Worm (Caenorhabditis elegans): ENCODE measurements around the gene srd-5.

DNA sequence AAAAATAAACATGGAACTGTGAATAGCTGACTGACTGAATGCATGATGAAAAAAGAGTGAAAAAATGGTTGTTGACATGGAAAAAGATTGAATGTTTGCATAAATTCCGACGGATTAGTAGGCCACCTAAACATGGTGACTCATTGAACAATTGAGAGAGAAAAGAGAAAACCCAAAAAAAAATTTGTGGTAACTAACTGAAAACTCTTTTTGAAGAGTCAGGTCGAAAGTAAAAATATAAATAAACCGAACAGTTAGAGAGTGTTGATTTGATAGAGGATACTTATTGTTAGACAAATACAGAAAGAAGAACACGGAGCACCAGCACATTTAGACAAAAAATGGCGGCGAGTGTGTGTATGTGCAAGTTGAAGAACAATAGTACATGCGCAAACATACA, 3.0 kb downstream of the srd-5 start:
- TF ChIP-seq ZK546.5 (tag; optimal IDR thresholded peaks at IDR 0.05): no peak
- no peak for TF ChIP-seq skn-1 (tag; optimal IDR thresholded peaks at IDR 0.05)
- no peak for TF ChIP-seq snpc-4 (tag; optimal IDR thresholded peaks at IDR 0.05)
- TF ChIP-seq ztf-4 (tag; optimal IDR thresholded peaks at IDR 0.05): no peak
- TF ChIP-seq nhr-237 (tag; optimal IDR thresholded peaks at IDR 0.05): no peak
- TF ChIP-seq eor-1 (tag; optimal IDR thresholded peaks at IDR 0.05): no peak
- TF ChIP-seq nhr-28 (tag; optimal IDR thresholded peaks at IDR 0.05): no peak
